Worm (Caenorhabditis elegans): ENCODE results near the gene T07F8.1.
A peak's percentile ranks its signal among the peaks of the same experiment; 100 is the strongest.

The T07F8.1 gene

DNA sequence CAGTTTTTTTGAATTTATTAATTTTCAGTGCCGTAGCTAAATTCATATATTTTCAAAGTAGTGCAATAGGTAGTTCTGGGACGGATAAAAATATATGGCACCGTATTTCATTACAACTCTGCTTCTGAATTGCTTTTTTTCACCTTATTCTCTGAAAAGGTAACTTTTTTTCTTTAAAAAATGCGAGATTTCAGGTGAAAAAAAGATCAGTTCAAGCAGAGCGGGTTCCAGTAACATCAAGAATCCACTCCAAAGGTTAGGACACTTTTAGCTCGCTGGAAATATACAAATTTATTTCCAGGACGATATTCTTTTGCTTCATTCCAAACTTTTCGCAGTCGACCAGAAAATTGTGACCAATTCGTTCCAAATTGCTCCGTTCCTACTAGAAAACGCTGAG, at the start of gene T07F8.1:
T07F8.1 (plus strand) TSS at position 301 of the 400 bp plus-strand sequence.
- TF ChIP-seq lin-13 (GFP tag; optimal IDR thresholded peaks at IDR 0.05) (no peak), aly-2 (tag; optimal IDR thresholded peaks at IDR 0.05) (no peak), ztf-1 (GFP tag; conservative IDR thresholded peaks at IDR 0.05) (no peak), gmeb-1 (tag; optimal IDR thresholded peaks at IDR 0.05) (no peak), ztf-11 (tag; optimal IDR thresholded peaks at IDR 0.05) (no peak), nhr-6 (tag; optimal IDR thresholded peaks at IDR 0.05) (no peak), elt-3 (tag; optimal IDR thresholded peaks at IDR 0.05) (no peak), sem-4 (tag; optimal IDR thresholded peaks at IDR 0.05) (no peak), nhr-21 (tag; optimal IDR thresholded peaks at IDR 0.05) (no peak), ceh-16 (tag; optimal IDR thresholded peaks at IDR 0.05) (no peak), crh-2 (tag; optimal IDR thresholded peaks at IDR 0.05) (no peak), ama-1 (optimal IDR thresholded peaks at IDR 0.05) (no peak), ceh-82 (tag; optimal IDR thresholded peaks at IDR 0.05) (no peak), ztf-4 (tag; optimal IDR thresholded peaks at IDR 0.05) (no peak), lin-11 (tag; optimal IDR thresholded peaks at IDR 0.05) (no peak), alr-1 (tag; optimal IDR thresholded peaks at IDR 0.05) (no peak), lsy-2 (tag; optimal IDR thresholded peaks at IDR 0.05) (no peak), zag-1 (tag; optimal IDR thresholded peaks at IDR 0.05) (no peak), nhr-10 (tag; optimal IDR thresholded peaks at IDR 0.05) (no peak)

DNA sequence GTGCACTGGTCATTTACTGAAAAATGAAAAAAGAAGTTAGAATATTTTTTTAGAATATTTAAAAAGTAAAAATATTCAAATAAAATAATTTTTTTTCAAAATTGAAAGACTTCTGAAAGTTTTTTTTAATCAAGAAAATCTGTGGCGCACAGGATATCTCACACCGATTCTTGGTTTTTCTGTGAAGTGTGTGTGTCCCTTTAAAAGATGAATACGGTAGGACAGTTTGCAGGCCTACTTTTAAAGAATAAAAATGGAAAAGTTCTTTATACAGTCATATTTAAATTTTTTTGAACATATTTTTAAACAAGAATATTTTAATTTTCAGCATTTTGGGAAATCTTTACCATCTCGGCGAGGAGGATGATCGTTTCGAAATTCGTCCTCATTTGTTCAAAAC, 49.6 kb upstream of the T07F8.1 start, which contains the start of gene mct-5:
mct-5 (minus strand) TSS at position 16 of the 400 bp plus-strand sequence.
- TF ChIP-seq nhr-129 (tag; optimal IDR thresholded peaks at IDR 0.05) (no peak), nhr-237 (tag; optimal IDR thresholded peaks at IDR 0.05) (no peak), alr-1 (tag; optimal IDR thresholded peaks at IDR 0.05) (no peak), sma-3 (GFP tag; optimal IDR thresholded peaks at IDR 0.05) (no peak), ceh-82 (tag; optimal IDR thresholded peaks at IDR 0.05) (no peak)

DNA sequence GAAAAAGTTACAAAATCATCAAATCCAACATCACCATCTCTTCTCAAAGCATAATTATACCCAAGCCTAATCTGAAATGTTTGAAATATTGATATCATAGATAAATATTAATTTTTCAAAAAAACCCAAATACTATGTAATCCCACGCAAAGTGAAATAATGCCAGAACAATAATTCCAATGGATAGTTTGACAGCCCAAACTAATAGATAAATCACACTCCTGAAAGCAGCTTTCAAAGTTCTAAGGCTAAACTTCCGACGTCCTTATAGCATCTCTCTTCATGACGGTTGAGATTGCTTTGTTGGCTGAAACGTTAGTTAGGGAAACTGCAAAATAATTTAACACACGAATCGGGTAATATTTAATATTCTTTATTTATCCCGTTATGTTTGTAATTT, 49.0 kb upstream of the T07F8.1 start:
- TF ChIP-seq ceh-82 (tag; optimal IDR thresholded peaks at IDR 0.05) (no peak), nhr-25 (tag; optimal IDR thresholded peaks at IDR 0.05) (no peak), peb-1 (tag; optimal IDR thresholded peaks at IDR 0.05) (no peak), blmp-1 (tag; optimal IDR thresholded peaks at IDR 0.05; ENCODE audit: insufficient read depth) (no peak), C34F6.9 (tag; optimal IDR thresholded peaks at IDR 0.05) (no peak), ceh-16 (tag; optimal IDR thresholded peaks at IDR 0.05) (no peak), ama-1 (optimal IDR thresholded peaks at IDR 0.05) (no peak), unc-39 (tag; optimal IDR thresholded peaks at IDR 0.05) (no peak), mab-5 (tag; optimal IDR thresholded peaks at IDR 0.05) (no peak), zag-1 (tag; optimal IDR thresholded peaks at IDR 0.05) (no peak), unc-62 (GFP tag; optimal IDR thresholded peaks at IDR 0.05) (no peak), fos-1 (tag; optimal IDR thresholded peaks at IDR 0.05) (no peak), elt-3 (tag; optimal IDR thresholded peaks at IDR 0.05) (no peak), nhr-237 (tag; optimal IDR thresholded peaks at IDR 0.05) (no peak), ZK546.5 (tag; optimal IDR thresholded peaks at IDR 0.05) (no peak), nhr-129 (tag; optimal IDR thresholded peaks at IDR 0.05) (no peak)

DNA sequence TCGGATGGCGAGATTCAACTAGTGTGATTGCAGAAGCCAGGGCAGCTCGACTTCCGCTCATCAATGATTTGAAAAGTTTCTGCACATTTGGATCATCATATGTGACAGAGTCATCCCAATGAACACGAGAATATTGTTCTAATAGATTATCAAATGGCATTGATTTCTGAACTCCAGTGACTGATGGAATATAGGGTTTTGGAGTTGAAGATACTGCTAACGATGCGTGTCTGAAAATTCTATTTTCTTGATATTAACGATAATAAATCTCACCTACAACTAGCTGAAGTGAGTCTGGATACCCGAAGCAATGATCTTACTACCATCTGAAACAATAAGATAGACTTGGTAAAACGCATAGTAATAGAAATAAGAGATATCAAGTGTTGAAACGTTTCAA, 47.4 kb upstream of the T07F8.1 start, which contains the start of gene mmaa-1:
mmaa-1 (minus strand) TSS at position 328 of the 400 bp plus-strand sequence.
- no peak for TF ChIP-seq nhr-21 (tag; optimal IDR thresholded peaks at IDR 0.05)
- peak; percentile 0 for TF ChIP-seq sma-9 (GFP tag; optimal IDR thresholded peaks at IDR 0.05)
- no peak for TF ChIP-seq sma-9 (tag; optimal IDR thresholded peaks at IDR 0.05)

DNA sequence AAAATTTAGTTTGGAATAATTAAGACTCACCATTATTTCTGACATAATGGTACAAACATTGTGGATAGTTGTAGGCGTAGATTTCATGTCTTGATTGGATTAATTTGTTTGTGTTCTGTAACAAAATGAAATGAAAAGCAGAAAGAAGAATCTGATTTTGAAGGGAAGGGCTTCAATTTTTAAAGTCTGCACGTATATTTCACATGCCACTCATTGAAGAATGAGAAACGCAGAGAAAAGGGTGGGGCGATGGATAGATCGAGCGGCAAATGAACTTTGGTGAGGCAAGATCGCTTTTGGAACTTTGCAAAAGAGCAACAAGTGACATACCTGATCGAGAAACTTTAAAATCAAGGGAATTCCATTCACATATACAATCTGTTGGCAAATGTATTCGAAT, 45.9 kb upstream of the T07F8.1 start:
- TF ChIP-seq sem-4 (tag; optimal IDR thresholded peaks at IDR 0.05) = no peak
- no peak for TF ChIP-seq R02D3.7 (tag; optimal IDR thresholded peaks at IDR 0.05)
- no peak for TF ChIP-seq ceh-16 (tag; optimal IDR thresholded peaks at IDR 0.05)
- no peak for TF ChIP-seq mbf-1 (tag; optimal IDR thresholded peaks at IDR 0.05)
- TF ChIP-seq unc-62 (GFP tag; optimal IDR thresholded peaks at IDR 0.05) = no peak
- TF ChIP-seq unc-55 (GFP tag; optimal IDR thresholded peaks at IDR 0.05) = no peak
- no peak for TF ChIP-seq ztf-11 (tag; optimal IDR thresholded peaks at IDR 0.05)
- no peak for TF ChIP-seq ztf-1 (GFP tag; conservative IDR thresholded peaks at IDR 0.05)
- peak in 1 of 2 experiments; percentile 18 for TF ChIP-seq lsy-2 (tag; optimal IDR thresholded peaks at IDR 0.05)
- no peak for TF ChIP-seq ZK546.5 (tag; optimal IDR thresholded peaks at IDR 0.05)
- peak; percentile 30 for TF ChIP-seq nhr-129 (tag; optimal IDR thresholded peaks at IDR 0.05)
- no peak for TF ChIP-seq nhr-21 (tag; optimal IDR thresholded peaks at IDR 0.05)
- no peak for TF ChIP-seq dmd-4 (tag; optimal IDR thresholded peaks at IDR 0.05)
- no peak for TF ChIP-seq nhr-25 (tag; optimal IDR thresholded peaks at IDR 0.05)

Data from whole organism, L2 larva.